Fruit fly (Drosophila melanogaster) whole organism, prepupa: ENCODE results near the gene CG13375.

Experiments
- Blimp-1 ChIP-seq: fragments of 200-800 bp; sonication (Bioruptor generic); optimal IDR thresholded peaks from 3 replicates; lab custom pipeline; 2017; ENCODE audit warnings: missing biosample characterization, missing genetic modification characterization, mild to moderate bottlenecking, moderate library complexity, missing genetic modification reagents
- CG10669 ChIP-seq: fragments of 200-800 bp; sonication (Bioruptor generic); optimal IDR thresholded peaks from 3 replicates; lab custom pipeline; 2018; ENCODE audit warnings: missing biosample characterization, mild to moderate bottlenecking, missing genetic modification characterization, moderate library complexity
- CG1621 ChIP-seq: fragments of 200-800 bp; sonication (Bioruptor generic); optimal IDR thresholded peaks from 3 replicates; lab custom pipeline; 2018; ENCODE audit warnings: missing biosample characterization, mild to moderate bottlenecking, missing genetic modification characterization
- CG16779 ChIP-seq: fragments of 200-800 bp; sonication (Bioruptor generic); optimal IDR thresholded peaks from 3 replicates; lab custom pipeline; 2017; ENCODE audit warnings: missing biosample characterization, mild to moderate bottlenecking, missing genetic modification characterization
- CG3032 ChIP-seq: fragments of 200-800 bp; optimal IDR thresholded peaks from 2 replicates; lab custom pipeline; 2019; ENCODE audit warnings: missing biosample characterization, mild to moderate bottlenecking, missing genetic modification characterization, moderate library complexity
- CG31627 ChIP-seq: fragments of 200-800 bp; sonication (Bioruptor generic); optimal IDR thresholded peaks from 3 replicates; lab custom pipeline; 2016; ENCODE audit warnings: missing biosample characterization, missing genetic modification characterization
- CG32006 ChIP-seq: fragments of 200-800 bp; sonication (Bioruptor generic); optimal IDR thresholded peaks from 3 replicates; lab custom pipeline; 2017; ENCODE audit warnings: missing biosample characterization, mild to moderate bottlenecking, missing genetic modification characterization
- CG3919 ChIP-seq: fragments of 200-800 bp; sonication (Bioruptor generic); optimal IDR thresholded peaks from 3 replicates; lab custom pipeline; 2016; ENCODE audit warnings: missing biosample characterization, missing genetic modification characterization
- CG4318 ChIP-seq: fragments of 200-800 bp; sonication (Bioruptor generic); optimal IDR thresholded peaks from 3 replicates; lab custom pipeline; 2017; ENCODE audit warnings: missing biosample characterization, mild to moderate bottlenecking, missing genetic modification characterization
- CG6276 ChIP-seq: fragments of 200-800 bp; sonication (Bioruptor generic); optimal IDR thresholded peaks from 2 replicates; lab custom pipeline; 2017; ENCODE audit warnings: missing biosample characterization, mild to moderate bottlenecking, missing genetic modification characterization
- CG6792 ChIP-seq: fragments of 200-800 bp; sonication (Bioruptor generic); optimal IDR thresholded peaks from 3 replicates; lab custom pipeline; 2016; ENCODE audit warnings: missing biosample characterization, missing genetic modification characterization
- CG6854 ChIP-seq: fragments of 200-800 bp; sonication (Bioruptor generic); optimal IDR thresholded peaks from 2 replicates; lab custom pipeline; 2017; ENCODE audit warnings: missing biosample characterization, mild to moderate bottlenecking, missing genetic modification characterization
- CG7368 ChIP-seq: fragments of 200-800 bp; sonication (Bioruptor generic); optimal IDR thresholded peaks from 3 replicates; lab custom pipeline; 2016; ENCODE audit warnings: missing biosample characterization, missing genetic modification characterization
- CG8119 ChIP-seq: fragments of 200-800 bp; sonication (Bioruptor generic); IDR thresholded peaks from 3 replicates; pipeline ENCODE4 v1.3.6; 2022; ENCODE audit warnings: missing biosample characterization, missing genetic modification characterization
- CG9139 ChIP-seq: fragments of 200-800 bp; sonication (Bioruptor generic); optimal IDR thresholded peaks from 3 replicates; lab custom pipeline; 2017; ENCODE audit warnings: missing biosample characterization, mild to moderate bottlenecking, missing genetic modification characterization
- Eip75B ChIP-seq: fragments of 200-800 bp; sonication (Bioruptor generic); optimal IDR thresholded peaks from 3 replicates; lab custom pipeline; 2016; ENCODE audit warnings: missing biosample characterization, missing genetic modification characterization
- Ets96B ChIP-seq: fragments of 200-800 bp; optimal IDR thresholded peaks from 2 replicates; lab custom pipeline; 2019; ENCODE audit warnings: missing biosample characterization, mild to moderate bottlenecking, missing genetic modification characterization, moderate library complexity
- Gug ChIP-seq: fragments of 200-800 bp; sonication (Bioruptor generic); IDR thresholded peaks from 2 replicates; pipeline ENCODE4 v1.3.6; 2022; ENCODE audit warnings: missing biosample characterization, missing genetic modification characterization
- Hr38 ChIP-seq: sonication (Bioruptor generic); optimal IDR thresholded peaks from 2 replicates; lab custom pipeline; 2016; ENCODE audit warnings: missing biosample characterization, missing genetic modification characterization
- Hr39 ChIP-seq: fragments of 200-800 bp; sonication (Bioruptor generic); optimal IDR thresholded peaks from 2 replicates; lab custom pipeline; 2016; ENCODE audit warnings: missing biosample characterization, missing genetic modification characterization
- Hr4 ChIP-seq: fragments of 200-800 bp; sonication (Bioruptor generic); optimal IDR thresholded peaks from 3 replicates; lab custom pipeline; 2016; ENCODE audit warnings: missing biosample characterization, missing genetic modification characterization
- OdsH ChIP-seq: fragments of 200-800 bp; sonication (Bioruptor generic); optimal IDR thresholded peaks from 3 replicates; lab custom pipeline; 2016; ENCODE audit warnings: missing biosample characterization, missing genetic modification characterization
- Smox ChIP-seq: fragments of 200-800 bp; sonication (Bioruptor generic); optimal IDR thresholded peaks from 3 replicates; lab custom pipeline; 2016; ENCODE audit warnings: missing biosample characterization, missing genetic modification characterization
- Sox102F ChIP-seq: fragments of 200-800 bp; sonication (Bioruptor generic); optimal IDR thresholded peaks from 2 replicates; lab custom pipeline; 2016; ENCODE audit warnings: missing biosample characterization, mild to moderate bottlenecking, missing genetic modification characterization
- acj6 ChIP-seq: fragments of 200-800 bp; sonication (Bioruptor generic); optimal IDR thresholded peaks from 3 replicates; lab custom pipeline; 2016; ENCODE audit warnings: missing biosample characterization, missing genetic modification characterization
- cyc ChIP-seq: fragments of 200-800 bp; sonication (Bioruptor generic); optimal IDR thresholded peaks from 3 replicates; lab custom pipeline; 2016; ENCODE audit warnings: missing biosample characterization, missing genetic modification characterization
- dsx ChIP-seq: fragments of 200-800 bp; optimal IDR thresholded peaks from 3 replicates; lab custom pipeline; 2019; ENCODE audit warnings: missing biosample characterization, mild to moderate bottlenecking, missing genetic modification characterization, moderate library complexity; ENCODE audit not compliant: poor library complexity, severe bottlenecking
- eg ChIP-seq: fragments of 200-800 bp; sonication (Bioruptor generic); IDR thresholded peaks from 3 replicates; pipeline ENCODE4 v1.3.6; 2022; ENCODE audit warnings: missing biosample characterization, missing genetic modification characterization
- esn ChIP-seq: fragments of 200-800 bp; sonication (Bioruptor generic); optimal IDR thresholded peaks from 2 replicates; lab custom pipeline; 2016; ENCODE audit warnings: missing biosample characterization, mild to moderate bottlenecking, missing genetic modification characterization, moderate library complexity
- fd59A ChIP-seq: fragments of 200-800 bp; sonication (Bioruptor generic); optimal IDR thresholded peaks from 2 replicates; lab custom pipeline; 2017; ENCODE audit warnings: missing biosample characterization, mild to moderate bottlenecking, missing genetic modification characterization, missing genetic modification reagents
- fd85E ChIP-seq: fragments of 200-800 bp; sonication (Bioruptor generic); optimal IDR thresholded peaks from 3 replicates; lab custom pipeline; 2016; ENCODE audit warnings: missing biosample characterization, missing genetic modification characterization
- fkh ChIP-seq: fragments of 200-800 bp; sonication (Bioruptor generic); optimal IDR thresholded peaks from 3 replicates; lab custom pipeline; 2017; ENCODE audit warnings: missing biosample characterization, mild to moderate bottlenecking, missing genetic modification characterization, moderate library complexity
- net ChIP-seq: fragments of 200-800 bp; sonication (Bioruptor generic); optimal IDR thresholded peaks from 3 replicates; lab custom pipeline; 2016; ENCODE audit warnings: missing biosample characterization, missing genetic modification characterization
- spab ChIP-seq: fragments of 200-800 bp; sonication (Bioruptor generic); optimal IDR thresholded peaks from 2 replicates; lab custom pipeline; 2017; ENCODE audit warnings: missing biosample characterization, mild to moderate bottlenecking, missing genetic modification characterization, missing genetic modification reagents
- ss ChIP-seq, 2 experiments: fragments of 200-800 bp; sonication (Bioruptor generic); optimal IDR thresholded peaks; 2 replicates in 1 of 2; 3 replicates in 1 of 2; lab custom pipeline; 2017 to 2018; ENCODE audit warnings: mild to moderate bottlenecking in 2 of 2, missing biosample characterization in 2 of 2, missing genetic modification characterization in 2 of 2, moderate library complexity in 1 of 2
- svp ChIP-seq: fragments of 200-800 bp; sonication (Bioruptor generic); peaks from one replicate; lab custom pipeline; 2016; ENCODE audit warnings: missing biosample characterization, missing genetic modification characterization
- topi ChIP-seq: fragments of 200-800 bp; sonication (Bioruptor generic); optimal IDR thresholded peaks from 3 replicates; lab custom pipeline; 2016; ENCODE audit warnings: missing biosample characterization, missing genetic modification characterization

The CG13375 gene

dm6 chrX:255369-255768 lies 39.4 kb downstream of the CG13375 start, which contains the start of gene cin (continued):
- TF ChIP-seq CG4318 (GFP tag; lab: Kevin White, UChicago) (no peak), CG8119 (GFP tag; lab: Robert Waterston, UW) (peak; percentile 57; the same call in 2 of the 3 replicates), CG3919 (GFP tag; lab: Kevin White, UChicago) (no peak), fd85E (GFP tag; lab: Kevin White, UChicago) (peak; percentile 10), CG6276 (GFP tag; lab: Kevin White, UChicago) (no peak), eg (GFP tag; lab: Robert Waterston, UW) (no peak; the same call in 2 of the 3 replicates), CG3032 (peak; percentile 72), cyc (GFP tag; lab: Kevin White, UChicago) (peak; percentile 47), Smox (GFP tag; lab: Kevin White, UChicago) (peak; percentile 83), topi (peak; percentile 79), Sox102F (GFP tag; lab: Kevin White, UChicago) (peak; percentile 63), CG1621 (peak; percentile 43), fkh (GFP tag; lab: Kevin White, UChicago) (no peak), OdsH (peak; percentile 74), CG31627 (GFP tag; lab: Kevin White, UChicago) (peak; percentile 57), svp (GFP tag; lab: Kevin White, UChicago) (no peak), ss (GFP tag; optimal IDR thresholded peaks at IDR 0.05; lab: Kevin White, UChicago) (peak in 1 of 2 experiments; percentile 69), Eip75B (GFP tag; lab: Kevin White, UChicago) (peak; percentile 52), Hr39 (no peak), Gug (GFP tag; lab: Robert Waterston, UW) (peak; percentile 50; the same call in 1 of the 2 replicates), spab (GFP tag; lab: Kevin White, UChicago) (no peak), Hr4 (GFP tag; lab: Kevin White, UChicago) (no peak), CG16779 (tag; lab: Kevin White, UChicago) (no peak), CG10669 (GFP tag; lab: Kevin White, UChicago) (peak; percentile 63), acj6 (GFP tag; lab: Kevin White, UChicago) (peak; percentile 68), Ets96B (peak; percentile 74), Blimp-1 (GFP tag; lab: Kevin White, UChicago) (no peak), net (GFP tag; lab: Kevin White, UChicago) (no peak)

dm6 chrX:254690-255089 lies 40.1 kb downstream of the CG13375 start, which contains the start of gene CG42376:
TSS of gene CG42376 (plus strand) at chrX:254876.
- TF ChIP-seq topi: no peak
- TF ChIP-seq CG6792 (GFP tag; lab: Kevin White, UChicago): no peak
- no peak for TF ChIP-seq Sox102F (GFP tag; lab: Kevin White, UChicago)
- TF ChIP-seq dsx: no peak
- no peak for TF ChIP-seq fd59A (GFP tag; lab: Kevin White, UChicago)
- TF ChIP-seq Smox (GFP tag; lab: Kevin White, UChicago): no peak
- no peak for TF ChIP-seq Hr38 (GFP tag; lab: Kevin White, UChicago)
- TF ChIP-seq eg (GFP tag; lab: Robert Waterston, UW): no peak
- TF ChIP-seq CG9139 (GFP tag; lab: Kevin White, UChicago): no peak
- TF ChIP-seq esn (GFP tag; lab: Kevin White, UChicago): no peak
- no peak for TF ChIP-seq CG32006 (GFP tag; lab: Kevin White, UChicago)

- TF ChIP-seq CG7368: no peak
- TF ChIP-seq CG6854 (GFP tag; lab: Kevin White, UChicago): peak; percentile 41
Observed at dm6 chrX:247329-247728, 47.4 kb downstream of the CG13375 start.
